Worm (Caenorhabditis elegans) whole organism, L4 larva: ENCODE measurements around the gene C09B9.4.
A peak's percentile ranks its signal among the peaks of the same experiment; 100 is the strongest.
"Not testable (repeated sequence)": the region's sequence is repeated elsewhere in the genome, so short reads cannot be mapped to it uniquely, and the experiment has no call there.

Experiments
- F37D6.2 ChIP-seq: sonication (generic microtip); optimal IDR thresholded peaks from 2 replicates; lab custom pipeline; 2016; ENCODE audit warnings: mild to moderate bottlenecking, missing genetic modification characterization, missing compliant biosample characterization
- F44E2.7 ChIP-seq: fragments of 200-800 bp; sonication (Bioruptor generic); IDR thresholded peaks from 2 replicates; pipeline ENCODE4 v2.1.2; 2022; ENCODE audit warnings: missing genetic modification characterization, missing compliant biosample characterization
- T20F7.1 ChIP-seq: fragments of 200-800 bp; sonication (Bioruptor generic); optimal IDR thresholded peaks from 2 replicates; lab custom pipeline; 2018; ENCODE audit warnings: mild to moderate bottlenecking, missing genetic modification characterization, missing compliant biosample characterization
- Y75B8A.6 ChIP-seq: fragments of 200-800 bp; sonication (Bioruptor generic); IDR thresholded peaks from 2 replicates; pipeline ENCODE4 v1.3.6; 2022; ENCODE audit warnings: missing genetic modification reagents, missing genetic modification characterization, missing compliant biosample characterization
- aha-1 ChIP-seq: fragments of 150-350 bp; peaks from one replicate; lab custom pipeline; 2014; ENCODE audit warnings: missing biosample characterization, missing genetic modification characterization
- ceh-32 ChIP-seq: sonication (generic microtip); optimal IDR thresholded peaks from 2 replicates; lab custom pipeline; 2016; ENCODE audit warnings: mild to moderate bottlenecking, missing genetic modification characterization, missing compliant biosample characterization; ENCODE audit not compliant: poor library complexity
- cey-2 ChIP-seq: sonication (generic microtip); optimal IDR thresholded peaks from 3 replicates; lab custom pipeline; 2017; ENCODE audit warnings: missing genetic modification characterization, mild to moderate bottlenecking, missing compliant biosample characterization, antibody characterized with exemption, borderline replicate concordance; ENCODE audit not compliant: insufficient read depth
- daf-16 ChIP-seq, 3 experiments: sonication (generic microtip); optimal IDR thresholded peaks; 2 replicates each; lab custom pipeline; 2016 to 2017; ENCODE audit warnings: missing genetic modification characterization in 3 of 3, missing genetic modification reagents in 3 of 3, mild to moderate bottlenecking in 2 of 3, missing compliant biosample characterization in 2 of 3, missing biosample characterization in 1 of 3, moderate library complexity in 1 of 3
- daf-19 ChIP-seq: fragments of 200-800 bp; sonication (Bioruptor generic); conservative IDR thresholded peaks from 2 replicates; pipeline ENCODE4 v1.3.6; 2022; ENCODE audit warnings: missing genetic modification characterization, missing compliant biosample characterization
- egl-43 ChIP-seq: fragments of 200-800 bp; sonication (Bioruptor generic); IDR thresholded peaks from 2 replicates; pipeline ENCODE4 v1.3.6; 2022; ENCODE audit warnings: missing genetic modification reagents, missing genetic modification characterization, missing compliant biosample characterization
- hmg-1.1 ChIP-seq: fragments of 200-800 bp; sonication (Bioruptor generic); IDR thresholded peaks from 2 replicates; pipeline ENCODE4 v1.3.6; 2022; ENCODE audit warnings: missing genetic modification reagents, missing genetic modification characterization, missing compliant biosample characterization
- jun-1 ChIP-seq: fragments of 150-350 bp; optimal IDR thresholded peaks from 2 replicates; lab custom pipeline; 2014; ENCODE audit warnings: missing biosample characterization, missing genetic modification reagents, missing genetic modification characterization
- lin-15B ChIP-seq: fragments of 150-350 bp; sonication (generic microtip); optimal IDR thresholded peaks from 3 replicates; lab custom pipeline; 2014; ENCODE audit warnings: missing biosample characterization, missing genetic modification characterization
- madf-5 ChIP-seq, 2 experiments: fragments of 200-800 bp; sonication (Bioruptor generic); IDR thresholded peaks; 2 replicates each; pipeline ENCODE4 v1.3.6; 2022; ENCODE audit warnings: missing compliant biosample characterization in 2 of 2, missing genetic modification characterization in 2 of 2
- mdt-29 ChIP-seq: fragments of 200-800 bp; sonication (Bioruptor generic); IDR thresholded peaks from 2 replicates; pipeline ENCODE4 v1.3.6; 2022; ENCODE audit warnings: missing genetic modification reagents, missing genetic modification characterization, missing compliant biosample characterization
- mep-1 ChIP-seq: fragments of 150-350 bp; sonication (generic microtip); optimal IDR thresholded peaks from 3 replicates; lab custom pipeline; 2014; ENCODE audit warnings: missing biosample characterization, missing genetic modification characterization
- mes-2 ChIP-seq: sonication (generic microtip); optimal IDR thresholded peaks from 2 replicates; lab custom pipeline; 2016; ENCODE audit warnings: missing genotype, mild to moderate bottlenecking, missing genetic modification characterization, missing compliant biosample characterization; ENCODE audit not compliant: poor library complexity, severe bottlenecking
- mxl-2 ChIP-seq: fragments of 200-800 bp; sonication (Bioruptor generic); conservative IDR thresholded peaks from 2 replicates; pipeline ENCODE4 v1.3.6; 2022; ENCODE audit warnings: missing genetic modification reagents, missing genetic modification characterization, missing compliant biosample characterization
- nhr-11 ChIP-seq: fragments of 150-350 bp; optimal IDR thresholded peaks from 2 replicates; lab custom pipeline; 2014; ENCODE audit warnings: missing biosample characterization, missing genetic modification characterization
- nhr-48 ChIP-seq: sonication (generic microtip); optimal IDR thresholded peaks from 2 replicates; lab custom pipeline; 2016; ENCODE audit warnings: mild to moderate bottlenecking, missing genetic modification characterization, missing compliant biosample characterization
- nhr-6 ChIP-seq: fragments of 150-350 bp; optimal IDR thresholded peaks from 2 replicates; lab custom pipeline; 2014; ENCODE audit warnings: missing biosample characterization, missing genetic modification characterization
- php-3 ChIP-seq: fragments of 200-800 bp; sonication (Bioruptor generic); IDR thresholded peaks from 2 replicates; pipeline ENCODE4 v1.3.6; 2022; ENCODE audit warnings: missing genetic modification reagents, missing genetic modification characterization, missing compliant biosample characterization
- rbr-2 ChIP-seq: sonication (generic microtip); optimal IDR thresholded peaks from 2 replicates; lab custom pipeline; 2016; ENCODE audit warnings: missing genotype, missing genetic modification characterization, missing compliant biosample characterization
- saeg-2 ChIP-seq: fragments of 200-800 bp; sonication (Bioruptor generic); IDR thresholded peaks from 2 replicates; pipeline ENCODE4 v1.3.6; 2022; ENCODE audit warnings: missing genetic modification reagents, missing genetic modification characterization, missing compliant biosample characterization
- sdz-12 ChIP-seq: fragments of 200-800 bp; sonication (Bioruptor generic); optimal IDR thresholded peaks from 2 replicates; lab custom pipeline; 2018; ENCODE audit warnings: mild to moderate bottlenecking, missing genetic modification characterization, missing compliant biosample characterization
- skn-1 ChIP-seq: fragments of 150-350 bp; optimal IDR thresholded peaks from 2 replicates; lab custom pipeline; 2014; ENCODE audit warnings: missing biosample characterization, missing genetic modification characterization
- spr-3 ChIP-seq: fragments of 200-800 bp; sonication (Bioruptor generic); optimal IDR thresholded peaks from 2 replicates; lab custom pipeline; 2018; ENCODE audit warnings: mild to moderate bottlenecking, missing genetic modification characterization, missing compliant biosample characterization
- unc-62 ChIP-seq, 3 experiments: fragments of 150-350 bp in 1 of 3; sonication (generic microtip); optimal IDR thresholded peaks in 2 of 3; peaks in 1 of 3; 1 replicate in 1 of 3; 2 replicates in 2 of 3; lab custom pipeline; 2014 to 2017; ENCODE audit warnings: missing biosample characterization in 3 of 3, missing genetic modification characterization in 3 of 3, missing genetic modification reagents in 3 of 3, missing genotype in 1 of 3
- vab-7 ChIP-seq: fragments of 200-800 bp; sonication (Bioruptor generic); IDR thresholded peaks from 2 replicates; pipeline ENCODE4 v1.3.6; 2022; ENCODE audit warnings: missing genetic modification reagents, missing genetic modification characterization, missing compliant biosample characterization
- zip-11 ChIP-seq: fragments of 200-800 bp; sonication (Bioruptor generic); IDR thresholded peaks from 2 replicates; pipeline ENCODE4 v1.3.6; 2022; ENCODE audit warnings: missing genetic modification characterization, missing compliant biosample characterization
- zip-2 ChIP-seq: fragments of 150-350 bp; optimal IDR thresholded peaks from 2 replicates; lab custom pipeline; 2014; ENCODE audit warnings: missing biosample characterization, missing genetic modification characterization
- ztf-11 ChIP-seq: fragments of 150-350 bp; optimal IDR thresholded peaks from 2 replicates; lab custom pipeline; 2014; ENCODE audit warnings: missing biosample characterization, missing genetic modification characterization

Gene C09B9.4

ce11 chrIV:5077918-5078317 is 44.7 kb upstream of the C09B9.4 start:
- no peak for TF ChIP-seq sdz-12 (GFP tag; lab: Kevin White, UChicago)
- TF ChIP-seq mdt-29 (GFP tag; lab: Robert Waterston, UW): no peak
- no peak for TF ChIP-seq mep-1 (tag; lab: Kevin White, UChicago)
- TF ChIP-seq hmg-1.1: 0 out of 2 replicates have a peak, but pooled peaks have one; percentile 29
- TF ChIP-seq spr-3 (GFP tag; lab: Kevin White, UChicago): no peak
- no peak for TF ChIP-seq nhr-11 (tag; lab: Kevin White, UChicago)
- no peak for TF ChIP-seq mxl-2 (GFP tag; lab: Robert Waterston, UW)
- TF ChIP-seq saeg-2 (GFP tag; lab: Robert Waterston, UW): no peak
- TF ChIP-seq nhr-6 (tag; lab: Kevin White, UChicago): peak; percentile 56
- TF ChIP-seq jun-1: no peak
- no peak for TF ChIP-seq rbr-2 (tag; lab: Kevin White, UChicago)
- no peak for TF ChIP-seq ceh-32 (tag; lab: Kevin White, UChicago)
- no peak for TF ChIP-seq F44E2.7
- no peak for TF ChIP-seq daf-19 (GFP tag; lab: Robert Waterston, UW)
- TF ChIP-seq unc-62 (GFP tag; optimal IDR thresholded peaks at IDR 0.05 in 1 of 2; lab: Kevin White, UChicago): peak in 1 of 2 experiments; percentile 63
- no peak for TF ChIP-seq unc-62 (tag; optimal IDR thresholded peaks at IDR 0.05; lab: Kevin White, UChicago)
- TF ChIP-seq T20F7.1 (GFP tag; lab: Kevin White, UChicago): no peak
- no peak for TF ChIP-seq cey-2 (tag; lab: Kevin White, UChicago)
- no peak for TF ChIP-seq skn-1 (tag; lab: Kevin White, UChicago)
- no peak for TF ChIP-seq zip-2 (tag; lab: Kevin White, UChicago)
- no peak for TF ChIP-seq daf-16 (GFP tag; optimal IDR thresholded peaks at IDR 0.05; lab: Kevin White, UChicago)
- TF ChIP-seq daf-16 (tag; optimal IDR thresholded peaks at IDR 0.05; lab: Kevin White, UChicago): no peak
- TF ChIP-seq vab-7 (GFP tag; lab: Robert Waterston, UW): no peak
- TF ChIP-seq mes-2 (tag; lab: Kevin White, UChicago): no peak
- peak; percentile 85 for TF ChIP-seq aha-1 (tag; lab: Kevin White, UChicago)
- no peak for TF ChIP-seq F37D6.2 (tag; lab: Kevin White, UChicago)
- no peak for TF ChIP-seq nhr-48 (tag; lab: Kevin White, UChicago)
- no peak for TF ChIP-seq Y75B8A.6
- no peak for TF ChIP-seq zip-11
- TF ChIP-seq, all 104 proteins: peak for 4

- no peak for TF ChIP-seq egl-43 (GFP tag; lab: Robert Waterston, UW)
- TF ChIP-seq ztf-11 (tag; lab: Kevin White, UChicago): no peak
- peak in 1 of 2 experiments; percentile 60 for TF ChIP-seq daf-16 (GFP tag; optimal IDR thresholded peaks at IDR 0.05; lab: Kevin White, UChicago)
- TF ChIP-seq daf-16 (tag; optimal IDR thresholded peaks at IDR 0.05; lab: Kevin White, UChicago): no peak
- no peak for TF ChIP-seq madf-5 (GFP tag; IDR thresholded peaks at IDR 0.05; lab: Robert Waterston, UW)
- TF ChIP-seq, all 104 proteins: peak for 1
These were observed 43.4 kb upstream of the C09B9.4 start for ce11 chrIV:5076607-5077006.

DNA sequence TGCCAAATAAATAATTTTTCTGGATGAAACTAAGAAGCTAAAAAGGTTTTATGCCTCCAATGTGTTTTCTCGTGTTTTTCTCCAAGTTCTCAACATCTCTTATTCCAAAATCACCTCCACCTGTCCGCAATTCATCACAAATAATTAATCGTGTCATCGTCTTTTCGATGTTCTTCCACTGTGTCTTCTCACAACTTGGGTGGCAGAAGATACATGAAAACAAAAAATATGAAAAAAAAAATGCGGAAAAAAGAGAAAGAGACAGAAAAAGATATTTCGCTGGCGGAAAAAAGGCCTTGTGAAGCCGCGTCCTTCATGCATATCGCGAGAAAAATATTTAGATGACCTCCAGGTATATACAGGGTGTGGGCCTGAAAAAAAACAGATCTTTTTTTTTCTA is 40.7 kb upstream of the C09B9.4 start:
- TF ChIP-seq mxl-2 (GFP tag; lab: Robert Waterston, UW): no peak
- peak in 1 of 2 experiments; percentile 16 for TF ChIP-seq unc-62 (GFP tag; optimal IDR thresholded peaks at IDR 0.05 in 1 of 2; lab: Kevin White, UChicago)
- TF ChIP-seq unc-62 (tag; optimal IDR thresholded peaks at IDR 0.05; lab: Kevin White, UChicago): no peak

- TF ChIP-seq aha-1 (tag; lab: Kevin White, UChicago); lin-15B; php-3 (GFP tag; lab: Robert Waterston, UW): not testable (repeated sequence)
These were observed 37.4 kb upstream of the C09B9.4 start, which contains the start of gene C02B10.6 for ce11 chrIV:5070593-5070992. Gene C02B10.6 (plus strand): TSS chrIV:5070893.
